Fruit fly (Drosophila melanogaster) S2 (cell line): ENCODE data around the gene CG31627.

Experiments used
- CG8478 ChIP-seq: fragments of >200 bp; optimal IDR thresholded peaks from 2 replicates; lab custom pipeline; 2018
- CTCF ChIP-seq, 2 experiments: fragments of >200 bp; optimal IDR thresholded peaks; 2 replicates each; lab custom pipeline; 2018

- TF ChIP-seq CG8478 (lab: Kevin White, UChicago), result no peak
- TF ChIP-seq CTCF (optimal IDR thresholded peaks at IDR 0.05; lab: Kevin White, UChicago), result no peak
Measured at dm6 chr2L:21218912-21219246, 45.9 kb downstream of the CG31627 start.
